Fruit fly (Drosophila melanogaster) whole organism, embryonic: ENCODE results near the gene pnr.
A peak's percentile ranks its signal among the peaks of the same experiment; 100 is the strongest.

Experiments used
- BEAF-32 ChIP-seq: fragments of 200-800 bp; sonication (Bioruptor generic); optimal IDR thresholded peaks from 3 replicates; lab custom pipeline; 2017; ENCODE audit warnings: missing biosample characterization, missing genetic modification characterization, mild to moderate bottlenecking, moderate library complexity, missing genetic modification reagents
- Blimp-1 ChIP-seq: fragments of 200-800 bp; sonication (Bioruptor generic); optimal IDR thresholded peaks from 3 replicates; lab custom pipeline; 2018; ENCODE audit warnings: missing biosample characterization, missing genetic modification characterization, mild to moderate bottlenecking, moderate library complexity, missing genetic modification reagents
- CG11504 ChIP-seq: fragments of 200-800 bp; sonication (Bioruptor generic); optimal IDR thresholded peaks from 3 replicates; lab custom pipeline; 2019; ENCODE audit warnings: missing biosample characterization, mild to moderate bottlenecking, missing genetic modification characterization, moderate library complexity
- CG12071 ChIP-seq: fragments of 200-800 bp; sonication (Bioruptor generic); optimal IDR thresholded peaks from 3 replicates; lab custom pipeline; 2018; ENCODE audit warnings: missing biosample characterization, mild to moderate bottlenecking, missing genetic modification characterization
- CG12299 ChIP-seq: fragments of 200-800 bp; sonication (Bioruptor generic); optimal IDR thresholded peaks from 2 replicates; lab custom pipeline; 2018; ENCODE audit warnings: missing biosample characterization, mild to moderate bottlenecking, missing genetic modification characterization
- CG13296 ChIP-seq: fragments of 200-800 bp; sonication (Bioruptor generic); optimal IDR thresholded peaks from 3 replicates; lab custom pipeline; 2018; ENCODE audit warnings: missing biosample characterization, mild to moderate bottlenecking, missing genetic modification characterization
- CG17612 ChIP-seq: fragments of 200-800 bp; sonication (Bioruptor generic); IDR thresholded peaks from 2 replicates; pipeline ENCODE4 v1.3.6; 2022; ENCODE audit warnings: missing biosample characterization, missing genetic modification characterization
- CG18011 ChIP-seq: fragments of 200-800 bp; sonication (Bioruptor generic); optimal IDR thresholded peaks from 2 replicates; lab custom pipeline; 2017; ENCODE audit warnings: missing biosample characterization, missing genetic modification characterization, mild to moderate bottlenecking, moderate library complexity, missing genotype
- CG2116 ChIP-seq: fragments of 200-800 bp; sonication (Bioruptor generic); optimal IDR thresholded peaks from 3 replicates; lab custom pipeline; 2018; ENCODE audit warnings: missing biosample characterization, mild to moderate bottlenecking, missing genetic modification characterization
- CG2199 ChIP-seq: fragments of 200-800 bp; sonication (Bioruptor generic); IDR thresholded peaks from 3 replicates; pipeline ENCODE4 v1.3.6; 2022; ENCODE audit warnings: missing biosample characterization, missing genetic modification characterization
- CG31365 ChIP-seq: fragments of 200-800 bp; sonication (Bioruptor generic); optimal IDR thresholded peaks from 2 replicates; lab custom pipeline; 2018; ENCODE audit warnings: missing biosample characterization, mild to moderate bottlenecking, missing genetic modification characterization
- CG3281 ChIP-seq: fragments of 200-800 bp; sonication (Bioruptor generic); optimal IDR thresholded peaks from 3 replicates; lab custom pipeline; 2017; ENCODE audit warnings: missing biosample characterization, mild to moderate bottlenecking, missing genetic modification characterization
- CG34376 ChIP-seq: fragments of 200-800 bp; sonication (Bioruptor generic); optimal IDR thresholded peaks from 2 replicates; lab custom pipeline; 2018; ENCODE audit warnings: missing biosample characterization, mild to moderate bottlenecking, missing genetic modification characterization
- CG34422 ChIP-seq: fragments of 200-800 bp; sonication (Bioruptor generic); IDR thresholded peaks from 3 replicates; pipeline ENCODE4 v1.3.6; 2022; ENCODE audit warnings: missing biosample characterization, missing genetic modification characterization
- CG3995 ChIP-seq: fragments of 200-800 bp; sonication (Bioruptor generic); optimal IDR thresholded peaks from 3 replicates; lab custom pipeline; 2016; ENCODE audit warnings: missing biosample characterization, missing genetic modification characterization
- CG4360 ChIP-seq: fragments of 200-800 bp; sonication (Bioruptor generic); IDR thresholded peaks from 2 replicates; pipeline ENCODE4 v1.3.6; 2022; ENCODE audit warnings: missing biosample characterization, missing genetic modification characterization
- CG6765 ChIP-seq: fragments of 200-800 bp; sonication (Bioruptor generic); optimal IDR thresholded peaks from 3 replicates; lab custom pipeline; 2017; ENCODE audit warnings: missing biosample characterization, mild to moderate bottlenecking, missing genetic modification characterization
- CG7357 ChIP-seq: fragments of 200-800 bp; sonication (Bioruptor generic); IDR thresholded peaks from 3 replicates; pipeline ENCODE4 v1.3.6; 2022; ENCODE audit warnings: missing biosample characterization, missing genetic modification characterization
- CG8089 ChIP-seq: fragments of 200-800 bp; sonication (Bioruptor generic); optimal IDR thresholded peaks from 3 replicates; lab custom pipeline; 2016; ENCODE audit warnings: missing biosample characterization, missing genetic modification characterization
- CG8359 ChIP-seq: fragments of 200-800 bp; sonication (Bioruptor generic); optimal IDR thresholded peaks from 2 replicates; lab custom pipeline; 2017; ENCODE audit warnings: missing biosample characterization, mild to moderate bottlenecking, missing genetic modification characterization, borderline replicate concordance
- CG9932 ChIP-seq: fragments of 200-800 bp; sonication (Bioruptor generic); IDR thresholded peaks from 2 replicates; pipeline ENCODE4 v1.3.6; 2022; ENCODE audit warnings: missing biosample characterization, missing genetic modification characterization
- CTCF ChIP-seq: fragments of 200-800 bp; sonication (Bioruptor generic); optimal IDR thresholded peaks from 2 replicates; lab custom pipeline; 2017; ENCODE audit warnings: missing biosample characterization, mild to moderate bottlenecking, missing genetic modification characterization, moderate library complexity
- Camta ChIP-seq: fragments of 200-800 bp; sonication (Bioruptor generic); optimal IDR thresholded peaks from 2 replicates; lab custom pipeline; 2016; ENCODE audit warnings: missing biosample characterization, missing genetic modification characterization
- D ChIP-seq, 2 experiments: fragments of 200-800 bp in 1 of 2; fragments of >200 bp in 1 of 2; sonication (Bioruptor generic) in 1 of 2; optimal IDR thresholded peaks; 2 replicates in 1 of 2; 3 replicates in 1 of 2; lab custom pipeline; 2017; ENCODE audit warnings: mild to moderate bottlenecking in 1 of 2, missing biosample characterization in 1 of 2, missing genetic modification characterization in 1 of 2, missing genetic modification reagents in 1 of 2
- GATAe ChIP-seq: fragments of 200-800 bp; sonication (Bioruptor generic); conservative IDR thresholded peaks from 2 replicates; pipeline ENCODE4 v1.3.6; 2022; ENCODE audit warnings: missing biosample characterization, missing genetic modification characterization
- Hmr ChIP-seq: fragments of 200-800 bp; sonication (Bioruptor generic); optimal IDR thresholded peaks from 3 replicates; lab custom pipeline; 2017; ENCODE audit warnings: mild to moderate bottlenecking, missing biosample characterization, missing genetic modification reagents, missing genetic modification characterization
- Hmx ChIP-seq: fragments of 200-800 bp; sonication (Bioruptor generic); optimal IDR thresholded peaks from 2 replicates; lab custom pipeline; 2016; ENCODE audit warnings: missing biosample characterization, missing genetic modification characterization
- Hr78 ChIP-seq, 2 experiments: fragments of 200-800 bp in 1 of 2; fragments of >200 bp in 1 of 2; sonication (Bioruptor generic) in 1 of 2; optimal IDR thresholded peaks; 2 replicates each; lab custom pipeline; 2017 to 2019; ENCODE audit warnings: missing biosample characterization in 2 of 2, missing genetic modification characterization in 2 of 2, mild to moderate bottlenecking in 1 of 2, moderate library complexity in 1 of 2
- MTF-1 ChIP-seq: fragments of 200-800 bp; sonication (Bioruptor generic); optimal IDR thresholded peaks from 2 replicates; lab custom pipeline; 2018; ENCODE audit warnings: missing biosample characterization, mild to moderate bottlenecking, missing genetic modification characterization, borderline replicate concordance
- Nf-YC ChIP-seq: fragments of 200-800 bp; optimal IDR thresholded peaks from 3 replicates; lab custom pipeline; 2019; ENCODE audit warnings: missing biosample characterization, mild to moderate bottlenecking, missing genetic modification characterization, moderate library complexity
- Six4 ChIP-seq: fragments of 200-800 bp; sonication (Bioruptor generic); optimal IDR thresholded peaks from 2 replicates; lab custom pipeline; 2016; ENCODE audit warnings: missing biosample characterization, missing genetic modification characterization
- Ssrp ChIP-seq: fragments of 200-800 bp; sonication (Bioruptor generic); optimal IDR thresholded peaks from 2 replicates; lab custom pipeline; 2018; ENCODE audit warnings: missing biosample characterization, mild to moderate bottlenecking, missing genetic modification characterization, moderate library complexity
- cato ChIP-seq: fragments of 200-800 bp; sonication (Bioruptor generic); optimal IDR thresholded peaks from 2 replicates; lab custom pipeline; 2016; ENCODE audit warnings: missing biosample characterization, missing genetic modification characterization, borderline replicate concordance
- fd3F ChIP-seq: fragments of 200-800 bp; sonication (Bioruptor generic); optimal IDR thresholded peaks from 2 replicates; lab custom pipeline; 2018; ENCODE audit warnings: missing biosample characterization, mild to moderate bottlenecking, missing genetic modification characterization, moderate library complexity
- gt ChIP-seq: fragments of 200-800 bp; sonication (Bioruptor generic); IDR thresholded peaks from 2 replicates; pipeline ENCODE4 v1.3.6; 2022; ENCODE audit warnings: missing biosample characterization, missing genetic modification characterization
- kah ChIP-seq: fragments of 200-800 bp; sonication (Bioruptor generic); optimal IDR thresholded peaks from 2 replicates; lab custom pipeline; 2018; ENCODE audit warnings: missing biosample characterization, mild to moderate bottlenecking, missing genetic modification characterization
- knrl ChIP-seq: fragments of 200-800 bp; sonication (Bioruptor generic); IDR thresholded peaks from 3 replicates; pipeline ENCODE4 v1.3.6; 2022; ENCODE audit warnings: missing biosample characterization, missing genetic modification characterization; ENCODE audit not compliant: partially characterized antibody
- lola ChIP-seq, 3 experiments: fragments of >200 bp in 2 of 3; fragments of 200-800 bp in 1 of 3; sonication (Bioruptor generic) in 1 of 3; optimal IDR thresholded peaks; 2 replicates each; lab custom pipeline; 2017 to 2019; ENCODE audit warnings: missing biosample characterization in 3 of 3, missing genetic modification characterization in 3 of 3, mild to moderate bottlenecking in 1 of 3, moderate library complexity in 1 of 3
- oc ChIP-seq: fragments of 200-800 bp; sonication (Bioruptor generic); optimal IDR thresholded peaks from 2 replicates; lab custom pipeline; 2018; ENCODE audit warnings: missing biosample characterization, mild to moderate bottlenecking, missing genetic modification characterization, moderate library complexity
- sens ChIP-seq: fragments of 200-800 bp; sonication (Bioruptor generic); peaks from one replicate; lab custom pipeline; 2016; ENCODE audit warnings: missing biosample characterization, missing genetic modification characterization
- stwl ChIP-seq: fragments of 200-800 bp; sonication (Bioruptor generic); optimal IDR thresholded peaks from 3 replicates; lab custom pipeline; 2018; ENCODE audit warnings: missing biosample characterization, mild to moderate bottlenecking, missing genetic modification characterization, moderate library complexity
- ttk ChIP-seq: fragments of 200-800 bp; sonication (Bioruptor generic); IDR thresholded peaks from 2 replicates; pipeline ENCODE4 v2.1.2; 2022; ENCODE audit warnings: missing biosample characterization, missing genetic modification characterization
- zfh1 ChIP-seq: fragments of 200-800 bp; sonication (Bioruptor generic); IDR thresholded peaks from 3 replicates; pipeline ENCODE4 v1.3.6; 2022; ENCODE audit warnings: missing biosample characterization, missing genetic modification characterization

Gene pnr

DNA sequence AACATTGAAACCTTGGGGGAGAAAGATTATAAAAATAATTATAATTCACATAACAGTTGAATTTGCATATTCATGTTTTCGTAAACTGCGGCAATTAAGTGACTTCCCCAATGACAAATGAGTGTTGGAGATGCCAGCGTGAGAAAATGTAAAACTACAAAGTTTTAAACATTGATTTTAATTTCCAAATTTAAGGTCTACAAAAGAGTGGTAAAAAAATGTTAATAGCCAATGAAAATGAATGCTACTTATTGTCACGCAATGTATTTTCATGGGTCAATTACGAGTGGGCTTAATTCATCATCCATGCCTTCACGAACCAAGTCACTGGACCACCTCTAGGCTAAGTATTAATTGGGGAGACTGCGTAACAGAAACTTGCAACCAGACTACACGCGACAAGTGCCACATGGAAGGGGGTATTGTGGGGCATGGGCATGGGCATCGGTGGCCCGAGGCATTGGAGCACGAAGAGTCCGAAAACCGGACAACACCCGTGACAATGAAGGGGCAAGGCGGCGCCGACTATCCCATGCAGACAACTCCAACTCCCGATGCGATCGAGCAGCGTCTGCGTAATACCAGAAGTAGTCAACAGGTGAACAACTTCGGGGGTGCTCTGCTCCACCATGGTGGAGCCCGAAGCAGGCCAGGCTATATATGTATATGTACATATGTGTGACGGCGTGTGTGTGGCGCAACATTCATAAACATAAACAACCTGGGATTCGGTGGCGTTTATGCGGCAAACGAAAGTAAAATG lies 16.4 kb downstream of the pnr start (continued):
- TF ChIP-seq BEAF-32 (GFP tag; lab: Kevin White, UChicago) (peak; percentile 25), gt (GFP tag; lab: Robert Waterston, UW) (no peak), sens (peak; percentile 72), CG34422 (GFP tag; lab: Robert Waterston, UW) (0 out of 3 replicates have a peak, but pooled peaks have one; percentile 9), MTF-1 (GFP tag; lab: Kevin White, UChicago) (no peak)

DNA sequence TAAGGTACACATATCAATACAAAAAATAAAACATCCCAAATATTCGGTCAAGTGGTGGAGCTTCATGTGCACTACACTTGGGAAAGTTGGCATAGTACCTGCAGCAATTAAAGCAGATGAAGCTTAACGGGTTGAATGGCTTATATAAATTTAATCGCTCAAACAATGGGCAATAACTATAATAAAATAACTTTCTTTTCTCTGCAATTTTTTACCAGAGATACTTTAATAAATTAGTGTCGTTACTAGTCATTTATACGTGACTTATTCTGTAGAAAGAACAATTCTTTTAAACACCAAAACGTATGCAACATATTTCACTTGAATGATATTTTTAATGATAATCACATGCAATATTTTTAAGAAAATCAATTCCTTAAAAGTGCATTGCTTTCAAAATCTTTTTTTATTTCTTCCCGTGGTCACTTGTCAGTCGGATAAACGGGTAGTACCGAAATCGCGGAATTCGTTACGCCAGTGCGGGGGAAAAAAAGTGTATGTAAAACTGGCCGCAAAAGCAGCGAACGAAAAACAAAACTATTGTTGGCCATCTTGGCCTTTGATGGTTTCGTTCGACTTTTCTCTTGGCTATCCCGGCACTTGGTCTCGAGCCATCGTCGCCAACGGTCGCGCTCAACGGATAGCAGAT lies 17.1 kb downstream of the pnr start, which contains the start of gene Jhbp4:
Gene Jhbp4, plus strand, starts transcription at position 599 of the 649 bp plus-strand sequence.
- TF ChIP-seq Blimp-1 (peak; percentile 22), CG2199 (GFP tag; lab: Robert Waterston, UW) (peak; percentile 88; the same call in 2 of the 3 replicates), CG12299 (tag; lab: Kevin White, UChicago) (no peak), CG11504 (tag; lab: Kevin White, UChicago) (peak; percentile 7), sens (peak; percentile 73), CG18011 (GFP tag; lab: Kevin White, UChicago) (peak; percentile 78), kah (GFP tag; lab: Kevin White, UChicago) (no peak), CG3995 (GFP tag; lab: Kevin White, UChicago) (peak; percentile 71), stwl (tag; lab: Kevin White, UChicago) (peak; percentile 11), CG9932 (GFP tag; lab: Robert Waterston, UW) (no peak), knrl (GFP tag; lab: Robert Waterston, UW) (no peak), CG8359 (GFP tag; lab: Kevin White, UChicago) (no peak), GATAe (GFP tag; lab: Robert Waterston, UW) (no peak), oc (tag; lab: Kevin White, UChicago) (no peak), CTCF (GFP tag; lab: Kevin White, UChicago) (peak; percentile 76)

DNA sequence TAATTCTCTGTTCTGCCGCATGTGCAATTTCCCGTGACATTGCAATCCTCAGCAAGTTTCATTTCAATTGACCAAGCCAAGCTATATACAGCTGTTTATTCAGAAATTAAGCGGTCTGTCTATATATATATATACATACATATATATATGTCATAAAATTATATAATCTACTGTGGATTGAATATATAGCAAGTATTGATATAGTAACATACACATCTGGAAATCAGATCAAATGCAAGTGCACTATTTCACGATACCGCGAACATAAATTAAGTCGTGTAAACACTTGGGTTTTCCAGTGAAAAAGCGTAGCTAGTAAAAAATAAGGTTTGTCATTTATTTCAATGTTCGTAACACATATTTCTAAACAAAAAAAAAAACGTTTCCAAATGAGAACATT lies 20.2 kb downstream of the pnr start, which contains the start of gene Jhbp5:
Gene Jhbp5, minus strand, starts transcription at position 101 of the 400 bp plus-strand sequence.
- TF ChIP-seq Hr78 (GFP tag; optimal IDR thresholded peaks at IDR 0.05; lab: Kevin White, UChicago) = no peak
- no peak for TF ChIP-seq CG6765 (GFP tag; lab: Kevin White, UChicago)
- TF ChIP-seq Hmr = no peak
- TF ChIP-seq D (optimal IDR thresholded peaks at IDR 0.05; lab: Kevin White, UChicago) = no peak
- TF ChIP-seq D (GFP tag; optimal IDR thresholded peaks at IDR 0.05; lab: Kevin White, UChicago) = no peak
- TF ChIP-seq Nf-YC = no peak
- TF ChIP-seq CG2116 (GFP tag; lab: Kevin White, UChicago) = no peak

DNA sequence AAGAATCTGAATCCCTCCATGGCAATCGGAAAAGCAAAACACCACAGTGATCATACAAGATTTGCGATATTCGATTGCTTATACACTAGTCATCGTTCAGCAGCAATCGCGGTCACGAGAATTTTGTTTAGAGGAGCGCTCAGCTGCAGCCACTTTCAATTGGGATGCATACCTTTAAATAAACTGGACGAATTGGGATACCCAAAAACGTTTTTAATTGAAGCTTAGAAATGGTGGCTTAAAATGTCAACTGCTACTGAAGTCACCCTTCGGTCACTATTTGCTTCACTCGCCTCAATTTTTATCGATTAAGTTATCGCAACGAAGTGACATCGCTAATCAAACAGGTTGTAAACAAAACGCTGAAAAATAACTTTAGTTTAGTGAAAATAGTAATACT lies 23.5 kb downstream of the pnr start, which contains the start of the genes IKKbeta and CG5013:
Gene IKKbeta, minus strand, starts transcription at position 53 of the 400 bp plus-strand sequence.
Gene CG5013, plus strand, starts transcription at position 302 of the 400 bp plus-strand sequence.
- TF ChIP-seq zfh1 (GFP tag; lab: Robert Waterston, UW) (0 out of 3 replicates have a peak, but pooled peaks have one; percentile 34), CG12071 (GFP tag; lab: Kevin White, UChicago) (no peak), CG17612 (GFP tag; lab: Robert Waterston, UW) (no peak), CG3281 (GFP tag; lab: Kevin White, UChicago) (no peak), CG31365 (no peak), CG8089 (GFP tag; lab: Kevin White, UChicago) (no peak), CG4360 (no peak), cato (GFP tag; lab: Kevin White, UChicago) (no peak), CG34376 (peak; percentile 24), CG7357 (GFP tag; lab: Robert Waterston, UW) (no peak), Camta (GFP tag; lab: Kevin White, UChicago) (peak; percentile 67), lola (GFP tag; optimal IDR thresholded peaks at IDR 0.05; lab: Kevin White, UChicago) (peak in 1 of 3 experiments; percentile 26), ttk (no peak), Six4 (GFP tag; lab: Kevin White, UChicago) (no peak), fd3F (GFP tag; lab: Kevin White, UChicago) (no peak), CG13296 (GFP tag; lab: Kevin White, UChicago) (no peak), Hmx (GFP tag; lab: Kevin White, UChicago) (no peak), Ssrp (tag; lab: Kevin White, UChicago) (no peak)
